Worm (Caenorhabditis elegans): ENCODE results near the gene T09A5.4.

The T09A5.4 gene

DNA sequence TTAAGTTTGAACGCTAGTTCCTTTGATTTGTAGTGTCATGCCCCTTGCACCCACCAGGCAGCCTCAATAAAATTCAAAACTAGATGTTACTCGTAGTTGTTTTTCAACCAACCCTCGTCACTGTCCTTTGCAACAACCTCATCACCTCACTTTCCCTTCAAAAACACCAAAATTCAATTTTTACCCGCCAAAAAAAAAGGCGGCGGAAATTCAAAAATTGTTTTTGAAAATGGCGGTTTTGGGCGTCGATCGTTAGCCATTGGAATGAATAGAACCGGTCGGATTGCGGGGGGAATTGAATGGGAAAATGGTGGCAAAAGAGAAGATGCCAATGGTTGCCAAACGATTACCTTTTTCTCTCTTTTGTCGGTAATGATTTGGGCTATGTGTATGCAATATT is 39.9 kb upstream of the T09A5.4 start:
- no peak for TF ChIP-seq die-1 (tag; optimal IDR thresholded peaks at IDR 0.05)
- no peak for TF ChIP-seq repo-1 (tag; optimal IDR thresholded peaks at IDR 0.05)
- TF ChIP-seq snpc-1.3 (tag; optimal IDR thresholded peaks at IDR 0.05; ENCODE audit: insufficient read depth): no peak
- TF ChIP-seq C06A6.2 (GFP tag; conservative IDR thresholded peaks at IDR 0.05): no peak
- TF ChIP-seq cebp-1 (GFP tag; IDR thresholded peaks at IDR 0.05): no peak
- TF ChIP-seq cebp-1 (tag; optimal IDR thresholded peaks at IDR 0.05): no peak
- no peak for TF ChIP-seq nfyb-1 (GFP tag; IDR thresholded peaks at IDR 0.05)

- TF ChIP-seq efl-1 (GFP tag; optimal IDR thresholded peaks at IDR 0.05): peak; percentile 77
- no peak for TF ChIP-seq B0035.1 (tag; optimal IDR thresholded peaks at IDR 0.05)
- TF ChIP-seq snpc-3.4 (tag; optimal IDR thresholded peaks at IDR 0.05): no peak
- TF ChIP-seq F39B2.1 (GFP tag; IDR thresholded peaks at IDR 0.05): no peak
Measured at ce11 chrII:7806872-7807271, 39.1 kb upstream of the T09A5.4 start.

DNA sequence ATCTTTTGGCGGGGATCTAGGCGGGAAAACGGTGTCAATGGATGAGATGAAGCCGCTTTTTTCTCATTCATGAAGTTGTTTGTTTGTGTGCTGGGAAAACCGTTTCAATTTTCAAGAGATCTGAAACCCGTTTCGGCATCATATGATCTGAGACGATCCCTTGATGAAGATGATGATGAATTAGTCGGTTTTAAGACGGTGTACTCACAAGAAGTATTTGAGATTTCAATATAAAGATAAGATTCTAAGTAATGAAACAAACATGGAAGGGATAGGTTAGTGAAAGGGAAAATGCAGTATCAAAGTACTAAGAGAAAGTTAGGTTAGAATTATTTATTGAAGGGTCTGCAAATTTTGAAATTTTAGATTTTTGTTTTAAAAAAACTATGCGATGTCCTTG is 37.8 kb upstream of the T09A5.4 start:
- TF ChIP-seq nhr-80 (tag; optimal IDR thresholded peaks at IDR 0.05) (no peak), T07F8.4 (tag; optimal IDR thresholded peaks at IDR 0.05) (no peak), Y95B8A.8 (GFP tag; IDR thresholded peaks at IDR 0.05) (no peak), ZK185.1 (tag; optimal IDR thresholded peaks at IDR 0.05; ENCODE audit: poor library complexity, severe bottlenecking) (no peak), aptf-2 (GFP tag; conservative IDR thresholded peaks at IDR 0.05) (no peak), die-1 (tag; optimal IDR thresholded peaks at IDR 0.05) (no peak), rec-8 (tag; optimal IDR thresholded peaks at IDR 0.05) (no peak), ceh-58 (GFP tag; IDR thresholded peaks at IDR 0.05) (no peak), madf-3 (GFP tag; IDR thresholded peaks at IDR 0.05) (no peak), tbx-9 (tag; optimal IDR thresholded peaks at IDR 0.05; ENCODE audit: borderline replicate concordance) (no peak)

DNA sequence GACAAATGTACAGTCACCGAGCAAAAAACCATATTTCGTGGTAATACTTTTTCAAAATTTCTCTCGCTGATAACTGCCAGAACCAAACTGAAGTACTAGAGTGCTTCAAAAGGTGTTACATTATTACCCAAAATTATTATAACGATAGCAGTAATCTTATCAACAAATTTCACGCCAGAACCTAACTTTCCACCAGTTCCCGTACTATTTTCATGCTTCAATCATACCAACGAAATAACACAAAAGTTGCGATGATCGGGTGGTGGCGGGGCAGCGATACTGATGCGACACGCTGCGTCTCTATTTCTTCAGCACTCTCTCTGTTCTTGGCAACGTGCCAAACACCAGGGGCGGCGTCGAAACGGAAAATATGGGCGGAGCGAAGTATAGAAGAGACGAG is 37.0 kb upstream of the T09A5.4 start:
- no peak for TF ChIP-seq ekl-4 (GFP tag; IDR thresholded peaks at IDR 0.05)
- TF ChIP-seq nhr-80 (tag; optimal IDR thresholded peaks at IDR 0.05): peak; percentile 99
- TF ChIP-seq attf-6 (GFP tag; IDR thresholded peaks at IDR 0.05): no peak
- TF ChIP-seq gei-17 (GFP tag; optimal IDR thresholded peaks at IDR 0.05): no peak
- TF ChIP-seq Y53F4B.3 (GFP tag; IDR thresholded peaks at IDR 0.05): no peak
- no peak for TF ChIP-seq F57A8.1 (GFP tag; optimal IDR thresholded peaks at IDR 0.05)
- peak; percentile 59 to 61 for TF ChIP-seq let-607 (tag; optimal IDR thresholded peaks at IDR 0.05)
- no peak for TF ChIP-seq F33H1.4 (GFP tag; IDR thresholded peaks at IDR 0.05)
- no peak for TF ChIP-seq snpc-3.4 (tag; optimal IDR thresholded peaks at IDR 0.05)
- TF ChIP-seq nhr-90 (tag; optimal IDR thresholded peaks at IDR 0.05): no peak
- peak; percentile 1 for TF ChIP-seq attf-5 (GFP tag; optimal IDR thresholded peaks at IDR 0.05)
- no peak for TF ChIP-seq K11D2.4 (GFP tag; IDR thresholded peaks at IDR 0.05)
- TF ChIP-seq ztf-22 (GFP tag; optimal IDR thresholded peaks at IDR 0.05): peak; percentile 41
- no peak for TF ChIP-seq C17E4.6 (GFP tag; IDR thresholded peaks at IDR 0.05)
- no peak for TF ChIP-seq rcor-1 (GFP tag; IDR thresholded peaks at IDR 0.05)
- TF ChIP-seq pha-4 (tag; optimal IDR thresholded peaks at IDR 0.05): peak; percentile 37
- no peak for TF ChIP-seq nhr-120 (GFP tag; IDR thresholded peaks at IDR 0.05)
- TF ChIP-seq lin-40 (tag; optimal IDR thresholded peaks at IDR 0.05): peak; percentile 12
- TF ChIP-seq F57C9.4 (tag; optimal IDR thresholded peaks at IDR 0.05): no peak
- TF ChIP-seq F10E7.11 (tag; optimal IDR thresholded peaks at IDR 0.05): no peak
- TF ChIP-seq egrh-3 (GFP tag; IDR thresholded peaks at IDR 0.05): no peak
- TF ChIP-seq pbrm-1 (GFP tag; IDR thresholded peaks at IDR 0.05): no peak
- no peak; the same call in none of the 2 replicates for TF ChIP-seq mcd-1 (GFP tag; IDR thresholded peaks at IDR 0.05)
- no peak for TF ChIP-seq rpc-1 (optimal IDR thresholded peaks at IDR 0.05)
- no peak for TF ChIP-seq rpc-1 (tag; optimal IDR thresholded peaks at IDR 0.05)
- TF ChIP-seq sdz-38 (tag; optimal IDR thresholded peaks at IDR 0.05): no peak
- TF ChIP-seq tbx-9 (tag; optimal IDR thresholded peaks at IDR 0.05; ENCODE audit: borderline replicate concordance): no peak
- no peak for TF ChIP-seq efl-1 (GFP tag; optimal IDR thresholded peaks at IDR 0.05)
- no peak for TF ChIP-seq ztf-28 (GFP tag; IDR thresholded peaks at IDR 0.05)

Data from whole organism, young adult.